Worm (Caenorhabditis elegans) whole organism, L4/young adult: ENCODE measurements around the gene F02D10.6.
"Not testable (repeated sequence)": the region's sequence is repeated elsewhere in the genome, so short reads cannot be mapped to it uniquely, and the experiment has no call there.

Source experiments
- W03F9.2 ChIP-seq: fragments of 150-350 bp; optimal IDR thresholded peaks from 2 replicates; lab custom pipeline; 2014; ENCODE audit warnings: missing biosample characterization, missing genetic modification characterization
- dao-5 ChIP-seq: sonication (generic microtip); optimal IDR thresholded peaks from 2 replicates; lab custom pipeline; 2016; ENCODE audit warnings: missing genotype, missing genetic modification characterization, moderate library complexity, missing compliant biosample characterization
- him-1 ChIP-seq: sonication (generic microtip); optimal IDR thresholded peaks from 2 replicates; lab custom pipeline; 2016; ENCODE audit warnings: missing genotype, missing genetic modification reagents, missing genetic modification characterization, missing compliant biosample characterization

The F02D10.6 gene

DNA sequence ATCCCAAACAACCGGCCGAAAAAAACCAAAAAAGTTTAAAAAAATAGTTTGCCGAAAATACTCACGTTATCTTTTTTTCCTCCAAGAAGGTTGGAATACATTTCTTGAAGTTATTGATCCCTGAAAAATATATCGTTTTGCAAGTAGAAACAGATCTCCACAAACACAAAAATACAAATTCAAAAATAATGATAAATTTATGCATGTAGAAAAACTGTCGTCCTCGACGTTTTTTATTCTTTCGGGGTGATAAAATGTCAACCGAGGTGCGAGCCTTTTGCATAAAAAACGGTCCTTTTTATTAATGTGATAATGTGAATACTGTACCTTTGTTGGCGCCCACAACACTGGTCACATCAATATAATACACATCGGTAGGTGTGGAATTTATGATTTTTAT, 12.3 kb upstream of the F02D10.6 start, which contains the start of gene F02D10.2:
Gene F02D10.2, minus strand, starts transcription at position 101 of the 400 bp plus-strand sequence.
- TF ChIP-seq W03F9.2 (tag; lab: Kevin White, UChicago) (no peak), him-1 (tag; lab: Kevin White, UChicago) (no peak), dao-5 (no peak)

DNA sequence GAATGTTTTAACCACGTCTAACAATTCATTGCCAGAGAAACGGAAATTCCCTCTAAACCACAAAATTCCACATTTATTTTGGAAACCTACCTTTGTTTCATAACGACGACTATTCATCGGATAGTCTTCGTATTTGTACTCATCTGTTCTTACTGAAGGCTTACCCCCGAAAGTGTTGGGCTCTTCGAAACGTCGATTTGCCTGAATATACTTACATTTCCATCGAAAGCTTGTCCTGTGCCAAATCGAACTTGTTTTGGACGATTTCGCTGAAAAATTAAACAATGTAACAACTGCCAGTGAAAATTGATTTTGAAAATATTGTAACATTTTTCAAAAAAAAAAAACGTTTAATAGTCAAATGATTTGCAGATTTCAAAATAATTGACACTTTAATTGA, 11.0 kb upstream of the F02D10.6 start, which contains the start of gene F02D10.3:
Gene F02D10.3, minus strand, starts transcription at position 101 of the 400 bp plus-strand sequence.
- TF ChIP-seq W03F9.2 (tag; lab: Kevin White, UChicago) = no peak
- no peak for TF ChIP-seq him-1 (tag; lab: Kevin White, UChicago)
- no peak for TF ChIP-seq dao-5

DNA sequence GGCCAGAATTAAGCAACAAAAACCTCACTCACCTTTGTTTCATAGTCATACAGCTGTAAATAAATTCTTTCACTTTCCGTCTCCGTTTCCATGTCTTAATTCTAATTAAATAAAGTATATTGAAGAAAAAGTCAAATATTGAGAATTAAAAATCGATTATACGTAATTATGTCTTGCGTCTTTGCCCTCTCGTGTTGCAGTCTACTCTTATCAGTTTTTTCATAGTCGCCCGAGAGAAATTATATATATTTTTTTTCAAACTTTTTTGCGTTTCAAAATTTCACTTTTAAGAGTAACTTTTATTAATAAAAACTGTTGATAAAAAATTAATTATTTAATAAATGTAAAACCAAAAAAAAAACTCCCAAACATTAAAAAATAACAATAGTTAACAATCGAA, 5.0 kb upstream of the F02D10.6 start, which contains the start of gene flr-1:
Gene flr-1, minus strand, starts transcription at position 101 of the 400 bp plus-strand sequence.
- TF ChIP-seq W03F9.2 (tag; lab: Kevin White, UChicago) (no peak), dao-5 (no peak), him-1 (tag; lab: Kevin White, UChicago) (no peak)

DNA sequence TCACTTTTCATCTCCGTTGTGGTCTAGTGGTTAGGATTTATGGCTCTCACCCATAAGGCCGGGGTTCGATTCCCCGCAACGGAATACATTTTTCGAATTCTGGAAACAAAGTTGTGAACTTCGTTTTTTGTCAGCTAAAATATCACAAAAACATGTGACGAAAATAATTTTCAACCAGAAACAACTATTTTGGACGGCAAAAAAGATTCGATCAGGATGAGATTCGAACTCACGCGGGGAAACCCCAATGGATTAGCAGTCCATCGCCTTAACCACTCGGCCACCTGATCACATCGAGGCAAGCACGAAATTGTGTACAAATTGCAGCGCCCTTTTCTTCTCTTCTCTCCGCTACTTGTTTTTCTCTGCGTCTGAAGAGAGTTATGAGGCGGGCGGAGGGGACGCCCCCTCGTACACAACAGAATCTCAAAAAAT, 2.8 kb downstream of the F02D10.6 start:
- TF ChIP-seq W03F9.2 (tag; lab: Kevin White, UChicago) (peak; percentile 44), dao-5 (peak; percentile 68), him-1 (tag; lab: Kevin White, UChicago) (peak; percentile 69)

DNA sequence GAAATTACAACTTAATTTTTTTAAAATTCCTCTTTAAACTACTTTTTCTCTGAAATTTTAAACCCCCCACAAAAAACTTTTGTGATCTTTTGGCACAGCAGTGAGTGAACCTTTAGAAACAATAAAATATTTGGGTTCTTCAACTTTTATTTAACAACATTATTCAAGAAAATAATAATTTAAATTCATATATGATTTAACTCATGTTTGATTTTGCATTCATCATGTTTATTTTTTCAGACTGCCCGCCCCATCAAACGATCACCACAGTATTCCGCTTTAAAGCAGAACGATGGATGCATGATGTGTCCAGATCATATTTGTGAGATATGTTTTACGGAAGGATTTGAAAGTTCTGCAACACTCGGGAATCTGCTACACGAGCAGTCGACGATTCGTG, 5.1 kb downstream of the F02D10.6 start, which contains the start of gene set-8:
Gene set-8, plus strand, starts transcription at position 301 of the 400 bp plus-strand sequence.
- TF ChIP-seq dao-5 (no peak), W03F9.2 (tag; lab: Kevin White, UChicago) (no peak), him-1 (tag; lab: Kevin White, UChicago) (no peak)

DNA sequence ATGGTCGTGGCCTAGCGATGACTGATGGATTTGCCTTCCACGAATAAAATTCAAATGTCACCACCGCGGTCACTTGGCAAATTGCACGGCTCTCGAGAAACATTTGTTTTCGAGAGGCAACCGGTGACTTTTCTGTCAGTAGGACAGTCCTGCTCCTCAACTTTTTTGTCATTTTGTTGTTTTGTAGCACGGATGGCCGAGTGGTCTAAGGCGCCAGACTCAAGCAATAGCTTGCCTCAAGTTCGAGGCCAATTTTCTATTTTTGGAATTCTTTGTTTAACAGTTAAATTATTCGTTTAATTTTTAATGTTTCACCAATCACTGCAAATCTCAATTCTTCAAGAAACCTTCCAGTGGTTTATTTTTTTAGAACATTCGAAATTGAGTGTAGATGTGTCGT, 7.2 kb downstream of the F02D10.6 start:
- TF ChIP-seq him-1 (tag; lab: Kevin White, UChicago) (no peak), dao-5 (no peak), W03F9.2 (tag; lab: Kevin White, UChicago) (no peak)

DNA sequence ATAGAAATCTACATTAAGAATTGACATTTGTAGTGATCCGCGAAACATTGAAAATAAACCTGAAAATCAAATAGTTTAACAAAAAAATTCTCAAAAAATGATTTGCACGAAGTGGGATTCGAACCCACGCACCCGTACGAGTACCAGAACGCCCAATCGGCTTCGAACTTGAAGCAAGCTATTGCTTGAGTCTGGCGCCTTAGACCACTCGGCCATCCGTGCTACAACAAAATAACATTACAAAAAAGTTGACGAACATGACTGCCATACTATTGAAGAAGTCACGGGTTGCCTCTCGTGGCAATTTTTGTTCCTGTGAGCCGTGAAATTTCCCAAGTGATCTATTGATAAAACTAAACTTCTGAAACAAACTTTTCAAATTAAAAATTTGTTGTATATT, 8.2 kb downstream of the F02D10.6 start:
- TF ChIP-seq him-1 (tag; lab: Kevin White, UChicago) (no peak), W03F9.2 (tag; lab: Kevin White, UChicago) (no peak), dao-5 (no peak)

DNA sequence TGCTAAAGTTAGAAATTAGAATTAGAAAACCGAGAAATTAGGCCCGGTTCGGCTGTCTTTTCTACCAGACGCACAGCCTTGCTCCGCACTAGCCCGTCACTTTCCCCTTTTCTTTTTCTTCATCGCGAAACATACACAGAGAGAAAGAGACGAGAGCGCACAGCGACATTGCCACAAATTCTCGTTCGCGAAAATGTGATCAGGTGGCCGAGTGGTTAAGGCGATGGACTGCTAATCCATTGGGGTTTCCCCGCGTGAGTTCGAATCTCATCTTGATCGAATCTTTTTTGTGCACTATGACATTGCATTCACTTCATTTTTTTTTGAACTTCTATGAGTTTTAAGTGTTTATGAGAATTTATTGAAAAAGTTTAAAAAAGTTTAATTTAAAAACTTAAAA, 9.0 kb downstream of the F02D10.6 start:
- TF ChIP-seq him-1 (tag; lab: Kevin White, UChicago) (peak; percentile 9), W03F9.2 (tag; lab: Kevin White, UChicago) (peak; percentile 49), dao-5 (no peak)

DNA sequence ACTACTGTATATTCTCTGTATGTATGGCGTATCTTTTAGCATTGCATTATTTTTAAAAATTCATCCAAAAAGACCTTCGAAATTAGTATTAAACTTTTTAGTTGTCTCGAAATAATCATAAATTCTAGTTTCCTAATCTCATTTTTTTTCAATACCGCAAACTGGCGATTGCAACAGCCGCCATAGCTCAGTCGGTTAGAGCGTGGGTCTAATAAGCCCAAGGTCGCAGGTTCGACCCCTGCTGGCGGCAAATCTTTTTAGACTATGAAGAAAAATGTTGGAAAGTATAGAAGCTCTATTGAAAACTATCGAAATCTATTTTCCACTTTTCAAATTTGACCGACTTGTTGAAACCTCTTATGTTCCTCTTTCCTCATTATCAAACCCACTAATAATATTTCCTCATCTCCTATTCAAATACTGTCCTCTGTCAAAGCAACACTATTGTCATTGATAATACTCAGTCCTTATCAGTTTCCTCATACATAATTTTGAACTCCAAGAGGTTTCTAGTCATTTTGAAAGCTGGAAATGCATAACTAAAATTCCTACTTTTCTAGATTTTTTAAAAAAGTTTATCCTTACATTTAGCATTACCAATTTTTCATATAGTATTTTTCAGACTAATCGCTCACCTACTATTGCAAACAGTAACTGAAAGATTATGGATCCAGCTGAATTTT, 15.5 kb downstream of the F02D10.6 start, which contains the start of gene jmjd-3.3:
Gene jmjd-3.3, plus strand, starts transcription at position 633 of the 683 bp plus-strand sequence.
- no peak for TF ChIP-seq him-1 (tag; lab: Kevin White, UChicago)
- no peak for TF ChIP-seq W03F9.2 (tag; lab: Kevin White, UChicago)

DNA sequence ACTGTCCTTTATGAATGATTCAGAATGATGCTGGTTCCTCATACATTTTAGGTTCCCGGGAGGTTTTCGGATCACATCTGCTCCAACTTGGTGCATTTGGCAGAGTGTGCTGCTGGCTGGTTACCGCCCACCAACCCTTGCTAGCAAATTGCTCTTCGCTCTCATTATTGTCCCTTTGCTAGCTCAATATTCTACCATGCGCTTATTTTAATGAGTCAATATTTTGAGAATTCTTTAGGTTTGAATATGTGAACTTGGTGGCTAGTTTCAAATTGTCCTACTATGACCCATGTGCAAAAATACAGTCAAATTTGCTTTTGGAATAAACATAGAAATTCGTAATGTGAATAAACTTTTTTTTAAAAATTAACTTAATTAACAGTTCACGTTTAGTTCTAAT, 16.4 kb downstream of the F02D10.6 start:
- TF ChIP-seq dao-5 = no peak
- TF ChIP-seq him-1 (tag; lab: Kevin White, UChicago) = no peak
- TF ChIP-seq W03F9.2 (tag; lab: Kevin White, UChicago) = no peak

DNA sequence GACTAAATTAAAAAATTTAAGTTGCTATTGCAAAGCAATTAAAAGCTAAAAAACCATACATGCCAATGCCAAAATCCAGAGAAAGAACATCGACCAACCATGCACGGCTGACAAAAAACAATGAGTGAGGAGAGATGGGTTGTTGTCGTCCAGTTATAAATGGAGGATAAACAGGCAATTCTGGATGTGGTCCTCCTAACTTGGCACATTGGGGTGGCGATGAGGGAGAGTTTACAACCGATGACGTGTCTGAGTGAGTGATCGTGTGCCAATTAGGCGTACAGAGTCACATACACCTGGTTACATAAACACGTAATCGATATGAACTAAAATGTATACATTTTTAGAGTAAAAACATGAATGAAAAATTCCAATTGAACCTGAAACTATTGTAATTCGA, 20.1 kb downstream of the F02D10.6 start, which contains the start of gene C29F7.10:
Gene C29F7.10, minus strand, starts transcription at position 101 of the 400 bp plus-strand sequence.
- TF ChIP-seq dao-5; him-1 (tag; lab: Kevin White, UChicago); W03F9.2 (tag; lab: Kevin White, UChicago): not testable (repeated sequence)

DNA sequence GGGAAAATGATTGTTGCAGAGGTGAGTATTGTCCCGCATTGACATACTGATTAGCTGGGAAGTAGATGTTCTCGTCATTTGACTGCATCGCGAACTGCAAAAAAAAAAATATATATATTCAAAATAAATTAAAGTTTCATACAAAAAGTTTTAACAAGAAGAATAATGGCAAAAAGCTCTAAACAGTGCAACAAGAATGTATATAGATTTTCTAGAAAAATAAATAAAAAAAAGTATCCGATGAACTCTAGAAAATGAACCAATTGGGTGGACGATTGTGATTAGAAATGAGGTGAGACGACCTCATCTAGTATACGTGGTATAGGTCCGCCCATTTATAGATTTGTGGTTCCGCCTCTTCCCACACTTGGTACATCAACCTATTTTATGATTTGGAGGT, 22.7 kb downstream of the F02D10.6 start, which contains the start of gene fkh-4:
Gene fkh-4, minus strand, starts transcription at position 101 of the 400 bp plus-strand sequence.
- TF ChIP-seq him-1 (tag; lab: Kevin White, UChicago); W03F9.2 (tag; lab: Kevin White, UChicago); dao-5: not testable (repeated sequence)

DNA sequence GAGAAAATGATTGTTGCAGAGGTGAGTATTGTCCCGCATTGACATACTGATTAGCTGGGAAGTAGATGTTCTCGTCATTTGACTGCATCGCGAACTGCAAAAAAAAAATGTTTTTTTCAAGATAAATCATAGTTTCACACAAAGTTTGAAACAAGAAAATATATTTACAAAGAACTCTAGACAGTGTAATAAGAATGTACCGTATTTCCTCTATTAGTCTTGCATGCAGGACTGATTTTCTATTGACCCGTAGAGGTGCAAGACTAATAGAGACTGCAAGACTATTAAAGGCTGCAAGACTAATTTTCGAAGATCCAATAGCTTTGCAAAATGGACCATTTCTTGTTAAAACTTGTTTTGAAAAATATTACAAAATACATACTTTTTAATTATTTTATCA, 28.1 kb downstream of the F02D10.6 start, which contains the start of gene fkh-3:
Gene fkh-3, minus strand, starts transcription at position 101 of the 400 bp plus-strand sequence.
- TF ChIP-seq him-1 (tag; lab: Kevin White, UChicago) (no peak), W03F9.2 (tag; lab: Kevin White, UChicago) (no peak), dao-5 (no peak)

DNA sequence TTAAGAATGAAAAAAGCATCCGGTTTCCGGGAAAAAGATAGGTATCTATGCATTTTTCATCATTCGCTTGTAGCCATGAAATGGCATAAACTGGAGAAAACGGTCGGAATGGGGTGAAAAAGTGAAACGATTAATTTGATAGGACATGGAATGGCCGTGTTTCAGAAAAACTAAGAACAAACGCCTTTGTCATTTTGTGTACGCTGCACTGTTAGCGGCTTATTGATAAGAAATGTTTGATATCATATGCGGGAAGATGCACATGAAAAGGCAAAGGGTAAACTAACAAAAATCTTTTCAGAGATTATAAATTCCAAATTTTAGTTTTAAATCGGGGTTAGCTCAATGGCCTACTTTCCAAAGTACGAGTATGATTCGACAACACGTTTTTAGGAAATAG, 30.4 kb downstream of the F02D10.6 start:
- TF ChIP-seq W03F9.2 (tag; lab: Kevin White, UChicago) = no peak
- TF ChIP-seq dao-5 = no peak
- no peak for TF ChIP-seq him-1 (tag; lab: Kevin White, UChicago)
